Fruit fly (Drosophila melanogaster) whole organism: ENCODE data around the gene CG33061.

Source experiments
- Dll ChIP-seq: fragments of >200 bp; optimal IDR thresholded peaks from 2 replicates; lab custom pipeline; 2017
- psq ChIP-seq: fragments of >200 bp; optimal IDR thresholded peaks from 2 replicates; lab custom pipeline; 2017
- usp ChIP-seq: fragments of >200 bp; optimal IDR thresholded peaks from 2 replicates; lab custom pipeline; 2017; ENCODE audit warnings: missing biosample characterization, missing genetic modification characterization, mixed read lengths

dm6 chr3L:16328207-16328891, 1.2 kb upstream of the CG33061 start, which contains the start of gene CG13058:
- no peak for TF ChIP-seq psq (lab: Kevin White, UChicago)
- TF ChIP-seq Dll (lab: Kevin White, UChicago) = no peak
- no peak for TF ChIP-seq usp (GFP tag; lab: Kevin White, UChicago)
